Fruit fly (Drosophila melanogaster): ENCODE measurements around the gene bru3.

The bru3 gene

DNA sequence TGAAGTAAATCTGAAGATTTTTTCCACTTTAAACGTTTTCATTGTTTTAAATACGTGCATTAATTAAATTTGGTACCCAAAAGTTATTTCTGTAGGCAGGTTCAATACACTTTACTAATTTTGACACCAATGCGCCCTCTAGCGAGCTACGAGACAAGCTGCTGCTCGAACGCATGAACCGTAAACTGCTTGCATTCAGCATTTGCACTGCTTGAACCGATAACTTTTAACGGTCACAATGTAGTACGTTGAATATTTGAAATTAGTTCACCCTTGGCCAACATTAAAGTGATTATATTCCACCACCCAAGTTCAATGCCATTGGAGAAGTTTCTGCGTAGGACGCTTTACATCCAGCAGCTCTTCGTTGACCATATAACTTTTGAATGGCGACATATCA, 42.1 kb upstream of the bru3 start (continued):
- TF ChIP-seq H2.0 (GFP tag; IDR thresholded peaks at IDR 0.05): peak; percentile 43; the same call in 1 of the 2 replicates
- TF ChIP-seq Opbp (GFP tag; IDR thresholded peaks at IDR 0.05; ENCODE audit: partially characterized antibody): peak; percentile 72
- TF ChIP-seq CG8388 (GFP tag; optimal IDR thresholded peaks at IDR 0.05): no peak
- peak; percentile 16 for TF ChIP-seq repo (GFP tag; optimal IDR thresholded peaks at IDR 0.05)
- no peak for TF ChIP-seq CG4707 (GFP tag; optimal IDR thresholded peaks at IDR 0.05)
- TF ChIP-seq CG17186 (GFP tag; optimal IDR thresholded peaks at IDR 0.05): no peak
- peak; percentile 92 for TF ChIP-seq HmgD (GFP tag; optimal IDR thresholded peaks at IDR 0.05)
- no peak for TF ChIP-seq chinmo (GFP tag; IDR thresholded peaks at IDR 0.05; ENCODE audit: partially characterized antibody)
- TF ChIP-seq zfh1 (GFP tag; IDR thresholded peaks at IDR 0.05): peak; percentile 5; the same call in 1 of the 3 replicates
- no peak for TF ChIP-seq CG17912 (GFP tag; optimal IDR thresholded peaks at IDR 0.05)
- TF ChIP-seq CG9727 (GFP tag; optimal IDR thresholded peaks at IDR 0.05): no peak
- TF ChIP-seq mam (GFP tag; optimal IDR thresholded peaks at IDR 0.05): peak; percentile 12
- TF ChIP-seq pum (GFP tag; optimal IDR thresholded peaks at IDR 0.05): peak; percentile 47
- no peak for TF ChIP-seq Tbp (GFP tag; optimal IDR thresholded peaks at IDR 0.05)
- TF ChIP-seq CG42726 (GFP tag; IDR thresholded peaks at IDR 0.05; ENCODE audit: partially characterized antibody): peak; percentile 79
- peak; percentile 91 for TF ChIP-seq Dref (GFP tag; IDR thresholded peaks at IDR 0.05)
- TF ChIP-seq Bgb (GFP tag; IDR thresholded peaks at IDR 0.05; ENCODE audit: partially characterized antibody): peak; percentile 67
- no peak for TF ChIP-seq prd (optimal IDR thresholded peaks at IDR 0.05)
- no peak; the same call in 2 of the 3 replicates for TF ChIP-seq prd (GFP tag; IDR thresholded peaks at IDR 0.05)
- peak; percentile 42 for TF ChIP-seq CG9817 (tag; optimal IDR thresholded peaks at IDR 0.05)
- TF ChIP-seq CG1602 (GFP tag; optimal IDR thresholded peaks at IDR 0.05): no peak
- TF ChIP-seq CG6791 (GFP tag; IDR thresholded peaks at IDR 0.05; ENCODE audit: partially characterized antibody): peak; percentile 81
- TF ChIP-seq vvl (GFP tag; IDR thresholded peaks at IDR 0.05): peak; percentile 21; the same call in 1 of the 2 replicates
- no peak for TF ChIP-seq sna (GFP tag; IDR thresholded peaks at IDR 0.05; ENCODE audit: partially characterized antibody)
- no peak for TF ChIP-seq insv (GFP tag; optimal IDR thresholded peaks at IDR 0.05)
- TF ChIP-seq ind (GFP tag; optimal IDR thresholded peaks at IDR 0.05): peak; percentile 26
- TF ChIP-seq CG4820 (GFP tag; optimal IDR thresholded peaks at IDR 0.05): peak; percentile 71
- TF ChIP-seq E2f2 (GFP tag; IDR thresholded peaks at IDR 0.05): peak; percentile 42; the same call in 1 of the 2 replicates
- peak; percentile 43; the same call in 1 of the 2 replicates for TF ChIP-seq nerfin-2 (GFP tag; IDR thresholded peaks at IDR 0.05; ENCODE audit: partially characterized antibody)
- no peak for TF ChIP-seq CG7556 (GFP tag; optimal IDR thresholded peaks at IDR 0.05)
- TF ChIP-seq Meics (GFP tag; optimal IDR thresholded peaks at IDR 0.05): no peak
- TF ChIP-seq Hr3 (GFP tag; optimal IDR thresholded peaks at IDR 0.05): peak; percentile 32
- TF ChIP-seq E2f1 (GFP tag; IDR thresholded peaks at IDR 0.05): no peak
- peak; percentile 67 for TF ChIP-seq HLH4C (GFP tag; IDR thresholded peaks at IDR 0.05; ENCODE audit: partially characterized antibody)
- no peak for TF ChIP-seq Oli (tag; optimal IDR thresholded peaks at IDR 0.05)
- TF ChIP-seq zfh2 (GFP tag; optimal IDR thresholded peaks at IDR 0.05): no peak
- no peak for TF ChIP-seq CG10565 (GFP tag; optimal IDR thresholded peaks at IDR 0.05)
- TF ChIP-seq ab (GFP tag; optimal IDR thresholded peaks at IDR 0.05): no peak

DNA sequence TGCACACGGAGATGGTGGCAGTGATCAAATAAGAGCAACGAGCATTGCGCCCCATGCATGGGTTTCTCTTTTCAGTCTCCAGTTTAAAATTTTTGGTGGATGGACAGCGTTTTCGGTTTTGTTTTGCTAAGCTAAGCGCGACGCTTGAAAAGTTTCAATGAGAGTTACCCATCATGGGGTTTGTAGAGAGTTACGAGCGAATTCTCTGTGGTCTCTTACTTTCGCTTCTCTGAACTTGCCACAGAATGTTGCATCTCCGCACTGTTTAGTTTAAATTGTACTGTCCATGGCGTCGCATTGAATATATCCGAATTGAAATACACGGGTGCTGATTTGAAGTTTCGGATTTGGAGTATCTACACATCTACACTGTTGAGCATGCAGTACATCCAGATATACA, 40.2 kb upstream of the bru3 start, which contains the start of gene Tsp68C:
Tsp68C (plus strand) TSS at position 301 of the 400 bp plus-strand sequence.
- TF ChIP-seq sc (optimal IDR thresholded peaks at IDR 0.05) (no peak), sc (GFP tag; optimal IDR thresholded peaks at IDR 0.05) (no peak), Trl (optimal IDR thresholded peaks at IDR 0.05) (peak in 1 of 2 experiments; percentile 0), Trl (GFP tag; optimal IDR thresholded peaks at IDR 0.05) (no peak)

Measured in whole organism, embryonic.